Worm (Caenorhabditis elegans) whole organism, L3 larva: ENCODE results near the gene C34B4.4.

ENCODE experiments used
- R02D3.7 ChIP-seq: fragments of 150-350 bp; optimal IDR thresholded peaks from 2 replicates; lab custom pipeline; 2014; ENCODE audit warnings: missing biosample characterization, missing genetic modification characterization
- aly-2 ChIP-seq: fragments of 150-350 bp; optimal IDR thresholded peaks from 2 replicates; lab custom pipeline; 2014; ENCODE audit warnings: missing biosample characterization, missing genetic modification characterization
- ama-1 ChIP-seq: fragments of 150-350 bp; optimal IDR thresholded peaks from 2 replicates; lab custom pipeline; 2018
- ceh-16 ChIP-seq: sonication (generic microtip); optimal IDR thresholded peaks from 2 replicates; lab custom pipeline; 2017; ENCODE audit warnings: missing biosample characterization, missing genetic modification characterization
- ceh-28 ChIP-seq: fragments of 150-350 bp; optimal IDR thresholded peaks from 2 replicates; lab custom pipeline; 2014; ENCODE audit warnings: missing biosample characterization, missing genetic modification reagents, missing genetic modification characterization
- ceh-82 ChIP-seq: fragments of 150-350 bp; optimal IDR thresholded peaks from 2 replicates; lab custom pipeline; 2014; ENCODE audit warnings: missing biosample characterization, missing genetic modification characterization
- ceh-9 ChIP-seq: sonication (generic microtip); optimal IDR thresholded peaks from 2 replicates; lab custom pipeline; 2018; ENCODE audit warnings: missing biosample characterization, missing genetic modification characterization
- daf-12 ChIP-seq: fragments of 150-350 bp; optimal IDR thresholded peaks from 2 replicates; lab custom pipeline; 2014; ENCODE audit warnings: missing biosample characterization, missing genetic modification reagents, missing genetic modification characterization
- egl-27 ChIP-seq: sonication (generic microtip); optimal IDR thresholded peaks from 4 replicates; lab custom pipeline; 2017; ENCODE audit warnings: missing biosample characterization, missing genetic modification reagents, missing genetic modification characterization
- egl-5 ChIP-seq: fragments of 150-350 bp; optimal IDR thresholded peaks from 2 replicates; lab custom pipeline; 2017; ENCODE audit warnings: missing biosample characterization, missing genetic modification reagents, missing genetic modification characterization, inconsistent platforms
- elt-1 ChIP-seq: fragments of 150-350 bp; optimal IDR thresholded peaks from 2 replicates; lab custom pipeline; 2014; ENCODE audit warnings: missing biosample characterization, missing genetic modification characterization
- elt-2 ChIP-seq: sonication (generic microtip); optimal IDR thresholded peaks from 2 replicates; lab custom pipeline; 2016; ENCODE audit warnings: missing genetic modification reagents, mild to moderate bottlenecking, missing genetic modification characterization, missing compliant biosample characterization
- eor-1 ChIP-seq, 2 experiments: fragments of 150-350 bp; optimal IDR thresholded peaks; 2 replicates each; lab custom pipeline; 2014 to 2018; ENCODE audit warnings: missing biosample characterization in 2 of 2, missing genetic modification characterization in 2 of 2
- fkh-10 ChIP-seq: sonication (generic microtip); optimal IDR thresholded peaks from 2 replicates; lab custom pipeline; 2017; ENCODE audit warnings: missing biosample characterization, missing genetic modification reagents, missing genetic modification characterization
- fkh-2 ChIP-seq: fragments of 150-350 bp; optimal IDR thresholded peaks from 2 replicates; lab custom pipeline; 2014; ENCODE audit warnings: missing biosample characterization, missing genetic modification reagents, missing genetic modification characterization
- fos-1 ChIP-seq: fragments of 150-350 bp; optimal IDR thresholded peaks from 2 replicates; lab custom pipeline; 2014; ENCODE audit warnings: missing biosample characterization, missing genetic modification characterization
- hmg-11 ChIP-seq: sonication (generic microtip); optimal IDR thresholded peaks from 2 replicates; lab custom pipeline; 2016; ENCODE audit warnings: missing genetic modification characterization, missing compliant biosample characterization
- jun-1 ChIP-seq: fragments of 150-350 bp; optimal IDR thresholded peaks from 2 replicates; lab custom pipeline; 2014; ENCODE audit warnings: missing biosample characterization, missing genetic modification reagents, missing genetic modification characterization
- lin-15B ChIP-seq: fragments of 150-350 bp; optimal IDR thresholded peaks from 2 replicates; lab custom pipeline; 2014; ENCODE audit warnings: missing biosample characterization, missing genetic modification characterization
- mdl-1 ChIP-seq: fragments of 150-350 bp; optimal IDR thresholded peaks from 2 replicates; lab custom pipeline; 2014; ENCODE audit warnings: missing biosample characterization, missing genetic modification characterization
- nfya-1 ChIP-seq: sonication (generic microtip); optimal IDR thresholded peaks from 2 replicates; lab custom pipeline; 2017; ENCODE audit warnings: missing genetic modification characterization, mild to moderate bottlenecking, missing compliant biosample characterization, antibody characterized with exemption, moderate library complexity; ENCODE audit not compliant: insufficient read depth
- nhr-11 ChIP-seq: fragments of 150-350 bp; optimal IDR thresholded peaks from 2 replicates; lab custom pipeline; 2014; ENCODE audit warnings: missing biosample characterization, missing genetic modification characterization
- nhr-12 ChIP-seq: fragments of 150-350 bp; optimal IDR thresholded peaks from 2 replicates; lab custom pipeline; 2014; ENCODE audit warnings: missing biosample characterization, missing genetic modification characterization
- nhr-237 ChIP-seq: fragments of 150-350 bp; optimal IDR thresholded peaks from 2 replicates; lab custom pipeline; 2014; ENCODE audit warnings: missing biosample characterization, missing genetic modification characterization
- nhr-25 ChIP-seq: sonication (generic microtip); optimal IDR thresholded peaks from 2 replicates; lab custom pipeline; 2017; ENCODE audit warnings: missing biosample characterization, missing genetic modification characterization
- nhr-28 ChIP-seq: fragments of 150-350 bp; optimal IDR thresholded peaks from 2 replicates; lab custom pipeline; 2014; ENCODE audit warnings: missing biosample characterization, missing genetic modification characterization
- nhr-43 ChIP-seq: sonication (generic microtip); optimal IDR thresholded peaks from 2 replicates; lab custom pipeline; 2016; ENCODE audit warnings: mild to moderate bottlenecking, missing genetic modification characterization, missing compliant biosample characterization; ENCODE audit not compliant: poor library complexity, severe bottlenecking
- nhr-67 ChIP-seq: fragments of 150-350 bp; optimal IDR thresholded peaks from 2 replicates; lab custom pipeline; 2014; ENCODE audit warnings: missing biosample characterization, missing genetic modification characterization
- nhr-76 ChIP-seq: fragments of 150-350 bp; sonication (generic microtip); optimal IDR thresholded peaks from 5 replicates; lab custom pipeline; 2014; ENCODE audit warnings: missing biosample characterization, missing genetic modification characterization
- pha-4 ChIP-seq: fragments of 150-350 bp; optimal IDR thresholded peaks from 2 replicates; lab custom pipeline; 2014; ENCODE audit warnings: missing biosample characterization, missing genetic modification reagents, missing genetic modification characterization
- pqm-1 ChIP-seq: fragments of 150-350 bp; optimal IDR thresholded peaks from 2 replicates; lab custom pipeline; 2017; ENCODE audit warnings: missing biosample characterization, missing genetic modification characterization, inconsistent platforms
- sea-2 ChIP-seq: fragments of 150-350 bp; sonication (generic microtip); optimal IDR thresholded peaks from 4 replicates; lab custom pipeline; 2014; ENCODE audit warnings: missing biosample characterization, missing genetic modification reagents, missing genetic modification characterization
- skn-1 ChIP-seq: fragments of 150-350 bp; optimal IDR thresholded peaks from 2 replicates; lab custom pipeline; 2014; ENCODE audit warnings: missing biosample characterization, missing genetic modification characterization
- snpc-4 ChIP-seq: fragments of 150-350 bp; optimal IDR thresholded peaks from 2 replicates; lab custom pipeline; 2014; ENCODE audit warnings: missing biosample characterization, missing genetic modification characterization
- tbx-2 ChIP-seq: sonication (generic microtip); optimal IDR thresholded peaks from 2 replicates; lab custom pipeline; 2016; ENCODE audit warnings: mild to moderate bottlenecking, missing genetic modification characterization, missing compliant biosample characterization
- unc-39 ChIP-seq: sonication (generic microtip); optimal IDR thresholded peaks from 4 replicates; lab custom pipeline; 2017; ENCODE audit warnings: missing biosample characterization, missing genetic modification characterization
- unc-62 ChIP-seq: fragments of 150-350 bp; sonication (generic microtip); optimal IDR thresholded peaks from 4 replicates; lab custom pipeline; 2014; ENCODE audit warnings: missing biosample characterization, missing genetic modification reagents, missing genetic modification characterization
- zag-1 ChIP-seq: fragments of 150-350 bp; optimal IDR thresholded peaks from 2 replicates; lab custom pipeline; 2014; ENCODE audit warnings: missing biosample characterization, missing genetic modification characterization
- ztf-11 ChIP-seq: fragments of 150-350 bp; optimal IDR thresholded peaks from 2 replicates; lab custom pipeline; 2014; ENCODE audit warnings: missing biosample characterization, missing genetic modification characterization
- ztf-4 ChIP-seq: fragments of 150-350 bp; optimal IDR thresholded peaks from 2 replicates; lab custom pipeline; 2014; ENCODE audit warnings: missing biosample characterization, missing genetic modification characterization

The C34B4.4 gene

ce11 chrV:13047574-13048030 is 42.6 kb upstream of the C34B4.4 start, which contains the start of gene W07G4.5:
W07G4.5 (plus strand) TSS chrV:13047980.
- TF ChIP-seq lin-15B (no peak), ama-1 (lab: Kevin White, UChicago) (no peak), pqm-1 (tag; lab: Kevin White, UChicago) (peak; percentile 76), ceh-16 (no peak), ztf-4 (tag; lab: Kevin White, UChicago) (no peak), ceh-82 (no peak), elt-2 (peak; percentile 89), ceh-28 (no peak), eor-1 (tag; optimal IDR thresholded peaks at IDR 0.05; lab: Kevin White, UChicago) (no peak), fkh-2 (tag; lab: Kevin White, UChicago) (no peak), nhr-12 (no peak), snpc-4 (tag; lab: Kevin White, UChicago) (no peak)

ce11 chrV:13049149-13049610 is 41.0 kb upstream of the C34B4.4 start, which contains the start of gene W07G4.8:
W07G4.8 (minus strand) TSS chrV:13049560.
- no peak for TF ChIP-seq nhr-237 (tag; lab: Kevin White, UChicago)
- TF ChIP-seq nhr-43 (tag; lab: Kevin White, UChicago) = no peak
- TF ChIP-seq pha-4 (tag; lab: Kevin White, UChicago) = peak; percentile 41
- peak; percentile 80 for TF ChIP-seq elt-2
- TF ChIP-seq zag-1 = no peak
- TF ChIP-seq unc-39 = no peak
- TF ChIP-seq mdl-1 = no peak
- TF ChIP-seq fos-1 (tag; lab: Kevin White, UChicago) = no peak
- TF ChIP-seq pqm-1 (tag; lab: Kevin White, UChicago) = peak; percentile 78
- TF ChIP-seq fkh-2 (tag; lab: Kevin White, UChicago) = no peak
- TF ChIP-seq, all 47 proteins: peak for 3

- TF ChIP-seq nhr-25 (tag; lab: Kevin White, UChicago) (no peak), snpc-4 (tag; lab: Kevin White, UChicago) (no peak), ceh-9 (tag; lab: Kevin White, UChicago) (no peak), skn-1 (tag; lab: Kevin White, UChicago) (no peak), daf-12 (tag; lab: Kevin White, UChicago) (no peak), egl-27 (tag; lab: Kevin White, UChicago) (no peak), sea-2 (GFP tag; lab: Kevin White, UChicago) (no peak), hmg-11 (tag; lab: Kevin White, UChicago) (no peak), jun-1 (tag; lab: Kevin White, UChicago) (no peak), lin-15B (no peak), nhr-76 (tag; lab: Kevin White, UChicago) (no peak), ama-1 (lab: Kevin White, UChicago) (no peak), R02D3.7 (tag; lab: Kevin White, UChicago) (no peak)
- TF ChIP-seq, all 47 proteins: peak for 0
Measured at ce11 chrV:13053635-13054034, 36.6 kb upstream of the C34B4.4 start, which contains the start of gene srr-1. srr-1 (minus strand) TSS chrV:13053735.

ce11 chrV:13061836-13062235 is 28.4 kb upstream of the C34B4.4 start, which contains the start of gene F42E8.1:
F42E8.1 (plus strand) TSS chrV:13062136.
- TF ChIP-seq hmg-11 (tag; lab: Kevin White, UChicago) = no peak
- TF ChIP-seq ama-1 (lab: Kevin White, UChicago) = no peak
- TF ChIP-seq nhr-76 (tag; lab: Kevin White, UChicago) = no peak
- TF ChIP-seq elt-1 = no peak
- no peak for TF ChIP-seq egl-27 (tag; lab: Kevin White, UChicago)
- TF ChIP-seq zag-1 = no peak
- no peak for TF ChIP-seq unc-62 (GFP tag; lab: Kevin White, UChicago)
- no peak for TF ChIP-seq daf-12 (tag; lab: Kevin White, UChicago)
- TF ChIP-seq, all 47 proteins: peak for 0

- TF ChIP-seq fkh-10 (GFP tag; lab: Kevin White, UChicago) (no peak), snpc-4 (tag; lab: Kevin White, UChicago) (no peak), lin-15B (no peak), nhr-67 (no peak), fkh-2 (tag; lab: Kevin White, UChicago) (no peak), mdl-1 (no peak), aly-2 (no peak), nhr-11 (tag; lab: Kevin White, UChicago) (no peak), pha-4 (tag; lab: Kevin White, UChicago) (no peak), tbx-2 (tag; lab: Kevin White, UChicago) (no peak), unc-39 (no peak), ztf-11 (tag; lab: Kevin White, UChicago) (no peak), nfya-1 (tag; lab: Kevin White, UChicago) (no peak), egl-5 (tag; lab: Kevin White, UChicago) (no peak), ceh-82 (no peak), nhr-28 (tag; lab: Kevin White, UChicago) (no peak), unc-62 (GFP tag; lab: Kevin White, UChicago) (no peak), ceh-16 (no peak)
Measured at ce11 chrV:13063402-13063801, 26.8 kb upstream of the C34B4.4 start.
